Comparison of ENCODE assay signal across 5 worm cellular contexts in the genomic region with DNA sequence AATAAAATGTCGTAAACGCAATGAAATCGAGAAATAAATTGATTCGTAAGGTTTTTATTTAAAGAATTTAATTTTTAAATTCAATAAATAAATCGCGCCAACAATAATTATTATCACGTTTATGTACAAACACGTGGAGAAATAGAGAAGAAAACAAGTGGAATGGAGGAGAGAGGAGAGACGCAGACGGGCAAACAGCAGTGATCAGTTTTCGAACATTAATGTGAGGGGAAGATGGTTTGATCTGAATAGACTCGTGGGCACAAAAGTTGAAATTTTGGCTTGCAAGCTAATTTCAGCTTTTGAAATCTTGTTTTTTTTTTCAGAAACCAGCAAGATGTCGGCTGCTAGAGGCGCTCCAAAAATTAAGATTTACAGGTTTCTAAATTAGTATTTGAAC.
TF ChIP-seq lines count a peak whose summit lies in the region.

A gene (minus strand): TSS at position 323 of the 400 bp plus-strand sequence.

TF ChIP-seq in whole organism, L1 larva, 84 proteins besides CTCF, POLR2A, EP300 and RAD21 (continues in another document):
- TF ChIP-seq rnt-1 (tag; optimal IDR thresholded peaks at IDR 0.05; lab: Kevin White, UChicago) (peak; percentile 15), nhr-47 (tag; optimal IDR thresholded peaks at IDR 0.05; lab: Kevin White, UChicago) (peak; percentile 52), jun-1 (tag; optimal IDR thresholded peaks at IDR 0.05; lab: Kevin White, UChicago) (no peak), swsn-7 (tag; optimal IDR thresholded peaks at IDR 0.05; lab: Kevin White, UChicago) (peak; percentile 29), grh-1 (GFP tag; IDR thresholded peaks at IDR 0.05; lab: Robert Waterston, UW) (peak; percentile 43; the same call in 1 of the 2 replicates), efl-1 (optimal IDR thresholded peaks at IDR 0.05; lab: Kevin White, UChicago) (peak; percentile 34), efl-1 (GFP tag; optimal IDR thresholded peaks at IDR 0.05 in 1 of 2; lab: Kevin White, UChicago) (no peak), snu-23 (GFP tag; optimal IDR thresholded peaks at IDR 0.05; lab: Kevin White, UChicago) (peak; percentile 81), blmp-1 (tag; optimal IDR thresholded peaks at IDR 0.05; lab: Kevin White, UChicago) (peak; percentile 60), snpc-4 (tag; optimal IDR thresholded peaks at IDR 0.05; lab: Kevin White, UChicago) (no peak), nhr-71 (tag; optimal IDR thresholded peaks at IDR 0.05; lab: Kevin White, UChicago) (peak; percentile 90), ceh-82 (tag; optimal IDR thresholded peaks at IDR 0.05; lab: Kevin White, UChicago) (no peak), skn-1 (tag; optimal IDR thresholded peaks at IDR 0.05; lab: Kevin White, UChicago) (no peak), sup-37 (GFP tag; optimal IDR thresholded peaks at IDR 0.05; lab: Kevin White, UChicago) (no peak), lsy-2 (tag; optimal IDR thresholded peaks at IDR 0.05; lab: Kevin White, UChicago) (peak; percentile 12 to 47), zag-1 (tag; optimal IDR thresholded peaks at IDR 0.05; lab: Kevin White, UChicago) (no peak), lin-14 (GFP tag; optimal IDR thresholded peaks at IDR 0.05; lab: Kevin White, UChicago) (peak; percentile 73)

TF ChIP-seq in whole organism, L2 larva, 48 proteins besides CTCF, POLR2A, EP300 and RAD21 (continues in another document):
- TF ChIP-seq nhr-21 (tag; optimal IDR thresholded peaks at IDR 0.05; lab: Kevin White, UChicago) (peak; percentile 73), snpc-4 (tag; optimal IDR thresholded peaks at IDR 0.05; lab: Kevin White, UChicago) (peak; percentile 5), sma-3 (GFP tag; optimal IDR thresholded peaks at IDR 0.05; lab: Kevin White, UChicago) (peak; percentile 51), fos-1 (tag; optimal IDR thresholded peaks at IDR 0.05; lab: Kevin White, UChicago) (peak; percentile 61), crh-2 (tag; optimal IDR thresholded peaks at IDR 0.05; lab: Kevin White, UChicago) (peak; percentile 80), egl-27 (tag; optimal IDR thresholded peaks at IDR 0.05; lab: Kevin White, UChicago) (no peak), elt-1 (tag; optimal IDR thresholded peaks at IDR 0.05; lab: Kevin White, UChicago) (no peak), gmeb-1 (tag; optimal IDR thresholded peaks at IDR 0.05; lab: Kevin White, UChicago) (peak; percentile 64), unc-39 (tag; optimal IDR thresholded peaks at IDR 0.05; lab: Kevin White, UChicago) (no peak), nhr-6 (tag; optimal IDR thresholded peaks at IDR 0.05; lab: Kevin White, UChicago) (no peak), lin-39 (tag; optimal IDR thresholded peaks at IDR 0.05; lab: Kevin White, UChicago) (no peak), nhr-25 (tag; optimal IDR thresholded peaks at IDR 0.05; lab: Kevin White, UChicago) (peak; percentile 33), peb-1 (tag; optimal IDR thresholded peaks at IDR 0.05; lab: Kevin White, UChicago) (no peak), lin-13 (GFP tag; optimal IDR thresholded peaks at IDR 0.05; lab: Kevin White, UChicago) (peak; percentile 10), Y55F3AM.14 (GFP tag; optimal IDR thresholded peaks at IDR 0.05; lab: Kevin White, UChicago) (no peak), nhr-23 (tag; optimal IDR thresholded peaks at IDR 0.05; lab: Kevin White, UChicago) (no peak), nhr-237 (tag; optimal IDR thresholded peaks at IDR 0.05; lab: Kevin White, UChicago) (no peak), F13H6.1 (tag; optimal IDR thresholded peaks at IDR 0.05; lab: Kevin White, UChicago) (peak; percentile 53), nhr-77 (tag; optimal IDR thresholded peaks at IDR 0.05; lab: Kevin White, UChicago) (no peak)

TF ChIP-seq in whole organism, L3 larva, 47 proteins besides CTCF, POLR2A, EP300 and RAD21 (continues in another document):
- TF ChIP-seq snpc-4 (tag; optimal IDR thresholded peaks at IDR 0.05; lab: Kevin White, UChicago) (peak; percentile 25), hmg-11 (tag; optimal IDR thresholded peaks at IDR 0.05; lab: Kevin White, UChicago) (no peak), lin-39 (tag; optimal IDR thresholded peaks at IDR 0.05; lab: Kevin White, UChicago) (no peak), ama-1 (optimal IDR thresholded peaks at IDR 0.05; lab: Kevin White, UChicago) (no peak), nhr-237 (tag; optimal IDR thresholded peaks at IDR 0.05; lab: Kevin White, UChicago) (no peak), daf-12 (tag; optimal IDR thresholded peaks at IDR 0.05; lab: Kevin White, UChicago) (no peak), ceh-9 (tag; optimal IDR thresholded peaks at IDR 0.05; lab: Kevin White, UChicago) (no peak), ceh-28 (tag; optimal IDR thresholded peaks at IDR 0.05; lab: Kevin White, UChicago) (no peak), pha-4 (tag; optimal IDR thresholded peaks at IDR 0.05; lab: Kevin White, UChicago) (peak; percentile 93), sea-2 (GFP tag; optimal IDR thresholded peaks at IDR 0.05; lab: Kevin White, UChicago) (no peak), nhr-28 (tag; optimal IDR thresholded peaks at IDR 0.05; lab: Kevin White, UChicago) (no peak), skn-1 (tag; optimal IDR thresholded peaks at IDR 0.05; lab: Kevin White, UChicago) (no peak), nfya-1 (tag; optimal IDR thresholded peaks at IDR 0.05; lab: Kevin White, UChicago; ENCODE audit: insufficient read depth) (peak; percentile 41), jun-1 (tag; optimal IDR thresholded peaks at IDR 0.05; lab: Kevin White, UChicago) (no peak), nhr-43 (tag; optimal IDR thresholded peaks at IDR 0.05; lab: Kevin White, UChicago; ENCODE audit: poor library complexity, severe bottlenecking) (peak; percentile 84), mdl-1 (tag; optimal IDR thresholded peaks at IDR 0.05; lab: Kevin White, UChicago) (peak; percentile 55), unc-62 (GFP tag; optimal IDR thresholded peaks at IDR 0.05; lab: Kevin White, UChicago) (no peak), fkh-2 (tag; optimal IDR thresholded peaks at IDR 0.05; lab: Kevin White, UChicago) (no peak), lsy-12 (tag; optimal IDR thresholded peaks at IDR 0.05; lab: Kevin White, UChicago) (no peak)

TF ChIP-seq in whole organism, L4 larva, 104 proteins besides CTCF, POLR2A, EP300 and RAD21 (continues in another document):
- TF ChIP-seq mdl-1 (tag; optimal IDR thresholded peaks at IDR 0.05; lab: Kevin White, UChicago), result peak; percentile 35 to 95
- TF ChIP-seq ZK546.5 (tag; optimal IDR thresholded peaks at IDR 0.05; lab: Kevin White, UChicago), result no peak
- TF ChIP-seq aha-1 (tag; lab: Kevin White, UChicago), result peak; percentile 28
- TF ChIP-seq zip-11 (GFP tag; IDR thresholded peaks at IDR 0.05; lab: Robert Waterston, UW), result no peak
- TF ChIP-seq ceh-44 (GFP tag; IDR thresholded peaks at IDR 0.05; lab: Robert Waterston, UW), result no peak
- no peak for TF ChIP-seq nhr-76 (tag; optimal IDR thresholded peaks at IDR 0.05; lab: Kevin White, UChicago)
- no peak for TF ChIP-seq pqm-1 (tag; optimal IDR thresholded peaks at IDR 0.05; lab: Kevin White, UChicago)
- peak; percentile 89 for TF ChIP-seq php-3 (GFP tag; IDR thresholded peaks at IDR 0.05; lab: Robert Waterston, UW)
- TF ChIP-seq madf-9 (GFP tag; conservative IDR thresholded peaks at IDR 0.05; lab: Robert Waterston, UW), result no peak
- no peak for TF ChIP-seq sdz-12 (GFP tag; optimal IDR thresholded peaks at IDR 0.05; lab: Kevin White, UChicago)
- TF ChIP-seq arid-1 (GFP tag; conservative IDR thresholded peaks at IDR 0.05; lab: Robert Waterston, UW), result no peak
- no peak for TF ChIP-seq T20F7.1 (GFP tag; optimal IDR thresholded peaks at IDR 0.05; lab: Kevin White, UChicago)
- no peak for TF ChIP-seq mxl-2 (GFP tag; conservative IDR thresholded peaks at IDR 0.05; lab: Robert Waterston, UW)
- TF ChIP-seq snpc-4 (tag; optimal IDR thresholded peaks at IDR 0.05; lab: Kevin White, UChicago), result no peak
- TF ChIP-seq ctbp-1 (GFP tag; IDR thresholded peaks at IDR 0.05; lab: Robert Waterston, UW), result no peak
- TF ChIP-seq hlh-30 (tag; optimal IDR thresholded peaks at IDR 0.05; lab: Kevin White, UChicago; ENCODE audit: insufficient read depth), result peak; percentile 93
- TF ChIP-seq nhr-102 (tag; optimal IDR thresholded peaks at IDR 0.05; lab: Kevin White, UChicago), result peak; percentile 48
- TF ChIP-seq nhr-42 (GFP tag; IDR thresholded peaks at IDR 0.05; lab: Robert Waterston, UW), result no peak
- TF ChIP-seq F44E2.7 (GFP tag; IDR thresholded peaks at IDR 0.05; lab: Robert Waterston, UW), result no peak
- no peak for TF ChIP-seq hmg-1.1 (GFP tag; IDR thresholded peaks at IDR 0.05; lab: Robert Waterston, UW)

TF ChIP-seq in whole organism, young adult, 124 proteins besides CTCF, POLR2A, EP300 and RAD21 (continues in another document):
- TF ChIP-seq snpc-1.3 (tag; optimal IDR thresholded peaks at IDR 0.05; lab: Kevin White, UChicago; ENCODE audit: insufficient read depth) (no peak), nhr-120 (GFP tag; IDR thresholded peaks at IDR 0.05; lab: Robert Waterston, UW) (no peak), D2030.7 (GFP tag; IDR thresholded peaks at IDR 0.05; lab: Robert Waterston, UW) (no peak), die-1 (tag; optimal IDR thresholded peaks at IDR 0.05; lab: Kevin White, UChicago) (no peak), let-526 (GFP tag; IDR thresholded peaks at IDR 0.05; lab: Robert Waterston, UW) (no peak), chd-7 (tag; optimal IDR thresholded peaks at IDR 0.05; lab: Kevin White, UChicago) (no peak), repo-1 (tag; optimal IDR thresholded peaks at IDR 0.05; lab: Kevin White, UChicago) (no peak), bed-2 (GFP tag; IDR thresholded peaks at IDR 0.05; lab: Robert Waterston, UW) (no peak), F37B4.10 (GFP tag; IDR thresholded peaks at IDR 0.05; lab: Robert Waterston, UW) (no peak), Y56A3A.18 (GFP tag; IDR thresholded peaks at IDR 0.05; lab: Robert Waterston, UW) (no peak), ceh-79 (tag; optimal IDR thresholded peaks at IDR 0.05; lab: Kevin White, UChicago) (no peak), ZK185.1 (tag; optimal IDR thresholded peaks at IDR 0.05; lab: Kevin White, UChicago; ENCODE audit: poor library complexity, severe bottlenecking) (peak; percentile 24), nfya-1 (tag; optimal IDR thresholded peaks at IDR 0.05; lab: Kevin White, UChicago; ENCODE audit: borderline replicate concordance, insufficient read depth) (no peak), tbx-9 (tag; optimal IDR thresholded peaks at IDR 0.05; lab: Kevin White, UChicago; ENCODE audit: borderline replicate concordance) (no peak), egl-18 (GFP tag; IDR thresholded peaks at IDR 0.05; lab: Robert Waterston, UW) (no peak), Y53G8AR.9 (GFP tag; conservative IDR thresholded peaks at IDR 0.05; lab: Robert Waterston, UW) (0 out of 2 replicates have a peak, but pooled peaks have one; percentile 33), mxl-1 (tag; optimal IDR thresholded peaks at IDR 0.05; lab: Kevin White, UChicago) (no peak), ztf-28 (GFP tag; IDR thresholded peaks at IDR 0.05; lab: Robert Waterston, UW) (no peak), rcor-1 (GFP tag; IDR thresholded peaks at IDR 0.05; lab: Robert Waterston, UW) (no peak), ekl-4 (GFP tag; IDR thresholded peaks at IDR 0.05; lab: Robert Waterston, UW) (no peak), xnd-1 (tag; optimal IDR thresholded peaks at IDR 0.05; lab: Kevin White, UChicago) (no peak), cebp-1 (GFP tag; IDR thresholded peaks at IDR 0.05; lab: Robert Waterston, UW) (no peak), cebp-1 (tag; optimal IDR thresholded peaks at IDR 0.05; lab: Kevin White, UChicago) (peak; percentile 37), nfya-2 (GFP tag; IDR thresholded peaks at IDR 0.05; lab: Robert Waterston, UW) (no peak)
